Fruit fly (Drosophila melanogaster): Measurements from ENCODE around the gene gammaTub23C.
A peak's percentile ranks its signal among the peaks of the same experiment; 100 is the strongest.

The gammaTub23C gene

dm6 chr2L:2972439-2972936, at the start of gene gammaTub23C, which contains the start of gene Rrp1:
gammaTub23C (plus strand) TSS chr2L:2972891.
Rrp1 (minus strand) TSS chr2L:2972508.
- TF ChIP-seq CG1621 (tag; optimal IDR thresholded peaks at IDR 0.05) = peak; percentile 66
- peak; percentile 90 for TF ChIP-seq CG3032 (tag; optimal IDR thresholded peaks at IDR 0.05)
- peak; percentile 85 for TF ChIP-seq eg (GFP tag; IDR thresholded peaks at IDR 0.05)
- TF ChIP-seq CG16779 (tag; optimal IDR thresholded peaks at IDR 0.05) = no peak
- TF ChIP-seq CG10669 (GFP tag; optimal IDR thresholded peaks at IDR 0.05) = peak; percentile 87
- TF ChIP-seq Blimp-1 (GFP tag; optimal IDR thresholded peaks at IDR 0.05) = peak; percentile 82
- peak; percentile 89 for TF ChIP-seq net (GFP tag; optimal IDR thresholded peaks at IDR 0.05)
- peak; percentile 82 for TF ChIP-seq Eip75B (GFP tag; optimal IDR thresholded peaks at IDR 0.05)
- peak; percentile 88 for TF ChIP-seq CG8119 (GFP tag; IDR thresholded peaks at IDR 0.05)
- peak; percentile 90 for TF ChIP-seq CG8319 (GFP tag; optimal IDR thresholded peaks at IDR 0.05)
- TF ChIP-seq CG11294 (GFP tag; IDR thresholded peaks at IDR 0.05) = peak; percentile 76
- peak; percentile 87 for TF ChIP-seq Sox14 (GFP tag; optimal IDR thresholded peaks at IDR 0.05)
- no peak for TF ChIP-seq vri (GFP tag; optimal IDR thresholded peaks at IDR 0.05)
- TF ChIP-seq CG3919 (GFP tag; optimal IDR thresholded peaks at IDR 0.05) = peak; percentile 91
- TF ChIP-seq salr (GFP tag; optimal IDR thresholded peaks at IDR 0.05) = peak in 1 of 2 experiments; percentile 53
- TF ChIP-seq fd85E (GFP tag; optimal IDR thresholded peaks at IDR 0.05) = no peak
- TF ChIP-seq topi (GFP tag; optimal IDR thresholded peaks at IDR 0.05) = peak; percentile 89
- TF ChIP-seq Hr38 (GFP tag; optimal IDR thresholded peaks at IDR 0.05) = no peak
- peak; percentile 88 for TF ChIP-seq fd59A (GFP tag; optimal IDR thresholded peaks at IDR 0.05)
- TF ChIP-seq spab (GFP tag; optimal IDR thresholded peaks at IDR 0.05) = peak; percentile 84
- TF ChIP-seq pdm3 (GFP tag; optimal IDR thresholded peaks at IDR 0.05) = peak; percentile 91
- peak; percentile 86 for TF ChIP-seq CG15336 (GFP tag; IDR thresholded peaks at IDR 0.05)
- peak; percentile 93 for TF ChIP-seq OdsH (GFP tag; optimal IDR thresholded peaks at IDR 0.05)
- peak; percentile 84 for TF ChIP-seq Met (GFP tag; optimal IDR thresholded peaks at IDR 0.05)
- TF ChIP-seq CG11902 (GFP tag; optimal IDR thresholded peaks at IDR 0.05) = peak; percentile 93
- TF ChIP-seq CG34406 (GFP tag; optimal IDR thresholded peaks at IDR 0.05) = peak; percentile 90
- TF ChIP-seq Sox15 (GFP tag; optimal IDR thresholded peaks at IDR 0.05) = peak; percentile 94
- peak; percentile 66 for TF ChIP-seq Gug (GFP tag; IDR thresholded peaks at IDR 0.05)
- TF ChIP-seq Sox102F (GFP tag; optimal IDR thresholded peaks at IDR 0.05) = peak; percentile 84
- TF ChIP-seq CG11762 (GFP tag; optimal IDR thresholded peaks at IDR 0.05; ENCODE audit: insufficient read depth) = peak; percentile 90
- peak; percentile 92 for TF ChIP-seq acj6 (GFP tag; optimal IDR thresholded peaks at IDR 0.05)
- TF ChIP-seq CG7368 (GFP tag; optimal IDR thresholded peaks at IDR 0.05) = no peak
- peak; percentile 80 for TF ChIP-seq Ets21C (GFP tag; optimal IDR thresholded peaks at IDR 0.05)
- TF ChIP-seq CG9139 (GFP tag; optimal IDR thresholded peaks at IDR 0.05) = peak; percentile 68
- peak; percentile 96 for TF ChIP-seq CG32006 (GFP tag; optimal IDR thresholded peaks at IDR 0.05)
- peak; percentile 88 for TF ChIP-seq Hr39 (GFP tag; optimal IDR thresholded peaks at IDR 0.05)
- TF ChIP-seq lz (GFP tag; optimal IDR thresholded peaks at IDR 0.05) = peak; percentile 89
- TF ChIP-seq esn (GFP tag; optimal IDR thresholded peaks at IDR 0.05) = peak; percentile 94
- peak; percentile 79 for TF ChIP-seq dac (GFP tag; optimal IDR thresholded peaks at IDR 0.05)
- TF ChIP-seq CG6276 (GFP tag; optimal IDR thresholded peaks at IDR 0.05) = no peak
- TF ChIP-seq dsx (GFP tag; optimal IDR thresholded peaks at IDR 0.05; ENCODE audit: poor library complexity, severe bottlenecking) = peak; percentile 90
- peak; percentile 88 for TF ChIP-seq cyc (GFP tag; optimal IDR thresholded peaks at IDR 0.05)
- TF ChIP-seq CG6163 (GFP tag; IDR thresholded peaks at IDR 0.05) = peak; percentile 76
- TF ChIP-seq CG6854 (GFP tag; optimal IDR thresholded peaks at IDR 0.05) = peak; percentile 40
- TF ChIP-seq CG4318 (GFP tag; optimal IDR thresholded peaks at IDR 0.05) = peak; percentile 89
- TF ChIP-seq CG8632 (GFP tag; optimal IDR thresholded peaks at IDR 0.05) = peak; percentile 90
- TF ChIP-seq CG10631 (GFP tag; optimal IDR thresholded peaks at IDR 0.05) = peak; percentile 94
- TF ChIP-seq CG31627 (GFP tag; optimal IDR thresholded peaks at IDR 0.05) = peak; percentile 90
- TF ChIP-seq ss (GFP tag; optimal IDR thresholded peaks at IDR 0.05) = peak; percentile 78 to 91
- TF ChIP-seq fkh (GFP tag; optimal IDR thresholded peaks at IDR 0.05) = peak; percentile 92
- TF ChIP-seq Hr4 (GFP tag; optimal IDR thresholded peaks at IDR 0.05) = peak; percentile 91
- peak; percentile 97 for TF ChIP-seq Eip78C (GFP tag)

Data from whole organism, prepupa.